Fruit fly (Drosophila melanogaster): ENCODE measurements around the gene Pak.

DNA sequence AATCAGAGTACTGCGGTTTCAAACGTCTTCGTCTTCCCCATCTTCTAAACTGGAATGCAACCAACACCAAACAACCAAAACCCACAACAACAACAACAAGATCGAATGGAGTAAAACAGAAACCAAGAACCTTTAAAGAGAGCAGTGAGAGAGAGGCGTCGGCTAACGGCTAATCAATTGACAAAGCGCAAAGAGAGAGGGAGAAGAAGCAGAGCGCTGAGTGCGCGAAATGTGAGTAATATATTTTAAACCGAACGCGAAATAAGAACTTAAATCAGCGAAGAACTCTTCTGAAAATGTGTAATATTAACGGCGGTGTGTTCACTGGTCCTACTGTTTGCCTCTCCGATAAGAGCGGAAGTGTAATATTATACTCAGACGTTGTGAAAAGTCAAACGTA, 56.8 kb downstream of the Pak start:
- no peak for TF ChIP-seq h (optimal IDR thresholded peaks at IDR 0.05)
- no peak for TF ChIP-seq psq (optimal IDR thresholded peaks at IDR 0.05)
- TF ChIP-seq Myc (optimal IDR thresholded peaks at IDR 0.05), result no peak
- no peak for TF ChIP-seq ttk (optimal IDR thresholded peaks at IDR 0.05)
- TF ChIP-seq Sin3A (optimal IDR thresholded peaks at IDR 0.05), result no peak

Data from Kc167 (cell line).